Fruit fly (Drosophila melanogaster): ENCODE data around the gene Nrx-IV.

Gene Nrx-IV

dm6 chr3L:12109045-12109632 lies 37.2 kb upstream of the Nrx-IV start (continued):
- TF ChIP-seq CG10631 (GFP tag; optimal IDR thresholded peaks at IDR 0.05) (peak; percentile 32), ss (GFP tag; optimal IDR thresholded peaks at IDR 0.05) (peak; percentile 3 to 28), Eip78C (GFP tag) (peak; percentile 83), Ets96B (tag; optimal IDR thresholded peaks at IDR 0.05) (peak; percentile 1), Ets21C (GFP tag; optimal IDR thresholded peaks at IDR 0.05) (no peak), dac (GFP tag; optimal IDR thresholded peaks at IDR 0.05) (no peak), Hr4 (GFP tag; optimal IDR thresholded peaks at IDR 0.05) (peak; percentile 41), CG8319 (GFP tag; optimal IDR thresholded peaks at IDR 0.05) (no peak)

DNA sequence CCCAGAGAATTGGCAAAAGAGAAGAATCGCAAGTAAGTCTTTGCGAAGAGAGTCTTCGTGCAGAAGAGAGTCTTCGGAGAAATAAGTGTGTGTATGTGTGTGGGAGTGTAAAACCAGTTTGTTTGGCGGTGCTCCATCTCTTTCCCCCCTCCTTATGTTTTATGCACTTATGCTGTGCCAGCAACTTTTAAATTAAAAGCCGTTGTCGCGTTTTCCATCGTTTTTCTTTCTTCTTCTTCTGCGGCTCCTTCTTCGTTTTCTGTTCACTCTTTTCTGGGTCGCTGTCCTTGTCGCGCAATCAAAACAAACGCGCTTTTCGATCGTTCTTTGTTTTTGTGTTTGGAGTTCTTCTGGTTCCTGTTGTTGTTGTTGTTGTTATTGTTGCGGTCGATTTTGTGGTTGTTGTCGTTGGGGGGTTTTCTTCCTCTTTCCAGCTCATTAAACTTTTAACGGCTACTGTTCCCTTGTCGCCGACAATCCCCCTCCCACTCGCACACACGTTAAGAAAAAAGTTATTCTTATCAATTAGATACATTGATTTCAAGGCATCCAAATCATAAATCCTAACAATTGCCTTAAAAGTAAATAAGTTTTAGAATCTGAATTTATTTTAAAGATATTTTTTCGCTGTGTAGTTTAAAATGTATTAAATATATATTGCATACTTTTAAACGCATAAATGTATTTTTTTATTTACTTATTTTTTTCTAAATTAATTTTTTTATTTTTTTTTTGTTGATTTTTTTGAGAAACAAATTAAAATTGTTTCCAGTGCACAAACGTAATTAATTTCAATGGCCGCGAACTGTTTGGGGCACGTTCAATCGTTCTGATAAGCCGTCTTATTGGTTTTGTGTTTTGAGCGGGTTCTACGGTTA lies 35.0 kb upstream of the Nrx-IV start:
- peak; percentile 39; the same call in 1 of the 2 replicates for TF ChIP-seq CG11294 (GFP tag; IDR thresholded peaks at IDR 0.05)
- peak; percentile 87 for TF ChIP-seq CG8632 (GFP tag; optimal IDR thresholded peaks at IDR 0.05)
- TF ChIP-seq eg (GFP tag; IDR thresholded peaks at IDR 0.05), result peak; percentile 70
- peak; percentile 94 for TF ChIP-seq CG6854 (GFP tag; optimal IDR thresholded peaks at IDR 0.05)
- peak; percentile 7 for TF ChIP-seq fkh (GFP tag; optimal IDR thresholded peaks at IDR 0.05)
- TF ChIP-seq CG8119 (GFP tag; IDR thresholded peaks at IDR 0.05), result peak; percentile 75
- peak; percentile 75 for TF ChIP-seq Hr39 (GFP tag; optimal IDR thresholded peaks at IDR 0.05)
- TF ChIP-seq CG10669 (GFP tag; optimal IDR thresholded peaks at IDR 0.05), result peak; percentile 69
- peak; percentile 83 for TF ChIP-seq OdsH (GFP tag; optimal IDR thresholded peaks at IDR 0.05)
- TF ChIP-seq Ets21C (GFP tag; optimal IDR thresholded peaks at IDR 0.05), result peak; percentile 31
- peak; percentile 78 for TF ChIP-seq Smox (GFP tag; optimal IDR thresholded peaks at IDR 0.05)
- TF ChIP-seq CG3032 (tag; optimal IDR thresholded peaks at IDR 0.05), result peak; percentile 88
- TF ChIP-seq Met (GFP tag; optimal IDR thresholded peaks at IDR 0.05), result peak; percentile 87
- TF ChIP-seq dsx (GFP tag; optimal IDR thresholded peaks at IDR 0.05; ENCODE audit: poor library complexity, severe bottlenecking), result peak; percentile 83
- TF ChIP-seq cyc (GFP tag; optimal IDR thresholded peaks at IDR 0.05), result peak; percentile 77
- peak; percentile 21 for TF ChIP-seq CG1621 (tag; optimal IDR thresholded peaks at IDR 0.05)
- TF ChIP-seq net (GFP tag; optimal IDR thresholded peaks at IDR 0.05), result peak; percentile 79
- peak; percentile 65 for TF ChIP-seq Sox15 (GFP tag; optimal IDR thresholded peaks at IDR 0.05)
- peak; percentile 83 for TF ChIP-seq acj6 (GFP tag; optimal IDR thresholded peaks at IDR 0.05)
- peak; percentile 26 for TF ChIP-seq fd59A (GFP tag; optimal IDR thresholded peaks at IDR 0.05)
- peak; percentile 50 for TF ChIP-seq vri (GFP tag; optimal IDR thresholded peaks at IDR 0.05)
- TF ChIP-seq CG6276 (GFP tag; optimal IDR thresholded peaks at IDR 0.05), result peak; percentile 59
- peak; percentile 80 for TF ChIP-seq CG32006 (GFP tag; optimal IDR thresholded peaks at IDR 0.05)
- no peak for TF ChIP-seq Hr38 (GFP tag; optimal IDR thresholded peaks at IDR 0.05)
- peak; percentile 93 for TF ChIP-seq svp (GFP tag)
- peak; percentile 72 for TF ChIP-seq CG15336 (GFP tag; IDR thresholded peaks at IDR 0.05)
- TF ChIP-seq Blimp-1 (GFP tag; optimal IDR thresholded peaks at IDR 0.05), result peak; percentile 73
- peak; percentile 63 for TF ChIP-seq CG6163 (GFP tag; IDR thresholded peaks at IDR 0.05)
- TF ChIP-seq CG31627 (GFP tag; optimal IDR thresholded peaks at IDR 0.05), result peak; percentile 81
- TF ChIP-seq fd85E (GFP tag; optimal IDR thresholded peaks at IDR 0.05), result no peak
- TF ChIP-seq Sox102F (GFP tag; optimal IDR thresholded peaks at IDR 0.05), result peak; percentile 72
- peak; percentile 54 for TF ChIP-seq CG4318 (GFP tag; optimal IDR thresholded peaks at IDR 0.05)
- TF ChIP-seq CG11762 (GFP tag; optimal IDR thresholded peaks at IDR 0.05; ENCODE audit: insufficient read depth), result peak; percentile 59
- peak; percentile 4 for TF ChIP-seq dac (GFP tag; optimal IDR thresholded peaks at IDR 0.05)
- TF ChIP-seq CG8319 (GFP tag; optimal IDR thresholded peaks at IDR 0.05), result peak; percentile 60
- peak; percentile 84 for TF ChIP-seq CG34406 (GFP tag; optimal IDR thresholded peaks at IDR 0.05)
- TF ChIP-seq esn (GFP tag; optimal IDR thresholded peaks at IDR 0.05), result peak; percentile 84
- peak; percentile 82 for TF ChIP-seq topi (GFP tag; optimal IDR thresholded peaks at IDR 0.05)
- TF ChIP-seq CG9139 (GFP tag; optimal IDR thresholded peaks at IDR 0.05), result peak; percentile 62
- TF ChIP-seq achi (GFP tag; optimal IDR thresholded peaks at IDR 0.05), result peak; percentile 80
- TF ChIP-seq CG6792 (GFP tag; optimal IDR thresholded peaks at IDR 0.05), result peak; percentile 65
- TF ChIP-seq CG7368 (GFP tag; optimal IDR thresholded peaks at IDR 0.05), result peak; percentile 58
